Fruit fly (Drosophila melanogaster) whole organism, embryonic: ENCODE results near the gene Rbp1-like.

Experiments used
- BEAF-32 ChIP-seq: fragments of 200-800 bp; sonication (Bioruptor generic); optimal IDR thresholded peaks from 3 replicates; lab custom pipeline; 2017; ENCODE audit warnings: missing biosample characterization, missing genetic modification characterization, mild to moderate bottlenecking, moderate library complexity, missing genetic modification reagents
- CG11695 ChIP-seq: fragments of 200-800 bp; sonication (Bioruptor generic); IDR thresholded peaks from 3 replicates; pipeline ENCODE4 v1.3.6; 2022; ENCODE audit warnings: missing biosample characterization, missing genetic modification characterization
- CG12299 ChIP-seq: fragments of 200-800 bp; sonication (Bioruptor generic); optimal IDR thresholded peaks from 2 replicates; lab custom pipeline; 2018; ENCODE audit warnings: missing biosample characterization, mild to moderate bottlenecking, missing genetic modification characterization
- CG12769 ChIP-seq: fragments of 200-800 bp; sonication (Bioruptor generic); optimal IDR thresholded peaks from 2 replicates; lab custom pipeline; 2019; ENCODE audit warnings: missing biosample characterization, mild to moderate bottlenecking, missing genetic modification characterization, moderate library complexity
- CG13424 ChIP-seq: fragments of 200-800 bp; sonication (Bioruptor generic); optimal IDR thresholded peaks from 2 replicates; lab custom pipeline; 2019; ENCODE audit warnings: missing biosample characterization, mild to moderate bottlenecking, missing genetic modification characterization, moderate library complexity
- CG1647 ChIP-seq: fragments of 200-800 bp; sonication (Bioruptor generic); optimal IDR thresholded peaks from 3 replicates; lab custom pipeline; 2016; ENCODE audit warnings: missing biosample characterization, missing genetic modification characterization
- CG17802 ChIP-seq: fragments of 200-800 bp; sonication (Bioruptor generic); optimal IDR thresholded peaks from 2 replicates; lab custom pipeline; 2018; ENCODE audit warnings: missing biosample characterization, mild to moderate bottlenecking, missing genetic modification characterization, moderate library complexity
- CG1792 ChIP-seq: fragments of 200-800 bp; sonication (Bioruptor generic); optimal IDR thresholded peaks from 2 replicates; lab custom pipeline; 2016; ENCODE audit warnings: missing biosample characterization, missing genetic modification characterization
- CG18011 ChIP-seq: fragments of 200-800 bp; sonication (Bioruptor generic); optimal IDR thresholded peaks from 2 replicates; lab custom pipeline; 2017; ENCODE audit warnings: missing biosample characterization, missing genetic modification characterization, mild to moderate bottlenecking, moderate library complexity, missing genotype
- CG3163 ChIP-seq: fragments of 200-800 bp; sonication (Bioruptor generic); optimal IDR thresholded peaks from 3 replicates; lab custom pipeline; 2016; ENCODE audit warnings: missing biosample characterization, missing genetic modification characterization
- CG3281 ChIP-seq: fragments of 200-800 bp; sonication (Bioruptor generic); optimal IDR thresholded peaks from 3 replicates; lab custom pipeline; 2017; ENCODE audit warnings: missing biosample characterization, mild to moderate bottlenecking, missing genetic modification characterization
- CG3995 ChIP-seq: fragments of 200-800 bp; sonication (Bioruptor generic); optimal IDR thresholded peaks from 3 replicates; lab custom pipeline; 2016; ENCODE audit warnings: missing biosample characterization, missing genetic modification characterization
- CG4282 ChIP-seq: fragments of 200-800 bp; sonication (Bioruptor generic); optimal IDR thresholded peaks from 2 replicates; lab custom pipeline; 2016; ENCODE audit warnings: missing biosample characterization, missing genetic modification characterization
- CG4360 ChIP-seq: fragments of 200-800 bp; sonication (Bioruptor generic); IDR thresholded peaks from 2 replicates; pipeline ENCODE4 v1.3.6; 2022; ENCODE audit warnings: missing biosample characterization, missing genetic modification characterization
- CG4424 ChIP-seq: fragments of 200-800 bp; sonication (Bioruptor generic); optimal IDR thresholded peaks from 3 replicates; lab custom pipeline; 2016; ENCODE audit warnings: missing biosample characterization, missing genetic modification characterization
- CG5245 ChIP-seq: fragments of 200-800 bp; sonication (Bioruptor generic); optimal IDR thresholded peaks from 3 replicates; lab custom pipeline; 2016; ENCODE audit warnings: missing biosample characterization, missing genetic modification characterization
- CG5953 ChIP-seq: fragments of 200-800 bp; sonication (Bioruptor generic); IDR thresholded peaks from 2 replicates; pipeline ENCODE4 v1.3.6; 2022; ENCODE audit warnings: missing biosample characterization, missing genetic modification characterization
- CG6654 ChIP-seq: fragments of 200-800 bp; sonication (Bioruptor generic); optimal IDR thresholded peaks from 2 replicates; lab custom pipeline; 2017; ENCODE audit warnings: missing biosample characterization, mild to moderate bottlenecking, missing genetic modification characterization
- CG6813 ChIP-seq: fragments of 200-800 bp; sonication (Bioruptor generic); optimal IDR thresholded peaks from 2 replicates; lab custom pipeline; 2017; ENCODE audit warnings: missing biosample characterization, missing genetic modification characterization, mild to moderate bottlenecking, moderate library complexity, missing genetic modification reagents
- CG7271 ChIP-seq: fragments of 200-800 bp; sonication (Bioruptor generic); optimal IDR thresholded peaks from 2 replicates; lab custom pipeline; 2018; ENCODE audit warnings: missing biosample characterization, mild to moderate bottlenecking, missing genetic modification characterization, moderate library complexity
- CG9797 ChIP-seq: fragments of 200-800 bp; sonication (Bioruptor generic); optimal IDR thresholded peaks from 3 replicates; lab custom pipeline; 2018; ENCODE audit warnings: missing biosample characterization, mild to moderate bottlenecking, missing genetic modification characterization
- HmgZ ChIP-seq: fragments of 200-800 bp; sonication (Bioruptor generic); optimal IDR thresholded peaks from 2 replicates; lab custom pipeline; 2018; ENCODE audit warnings: missing biosample characterization, mild to moderate bottlenecking, missing genetic modification characterization
- Mes4 ChIP-seq: fragments of 200-800 bp; sonication (Bioruptor generic); optimal IDR thresholded peaks from 2 replicates; lab custom pipeline; 2016; ENCODE audit warnings: missing biosample characterization, missing genetic modification characterization
- Sin3A ChIP-seq: fragments of >200 bp; optimal IDR thresholded peaks from 2 replicates; lab custom pipeline; 2018
- ac ChIP-seq: fragments of 200-800 bp; sonication (Bioruptor generic); optimal IDR thresholded peaks from 3 replicates; lab custom pipeline; 2017; ENCODE audit warnings: missing biosample characterization, mild to moderate bottlenecking, missing genetic modification characterization
- corto ChIP-seq: fragments of 200-800 bp; sonication (Bioruptor generic); optimal IDR thresholded peaks from 2 replicates; lab custom pipeline; 2016; ENCODE audit warnings: missing biosample characterization, mild to moderate bottlenecking, missing genetic modification characterization, moderate library complexity
- crc ChIP-seq: fragments of 200-800 bp; sonication (Bioruptor generic); optimal IDR thresholded peaks from 2 replicates; lab custom pipeline; 2016; ENCODE audit warnings: missing biosample characterization, missing genetic modification characterization
- crol ChIP-seq: fragments of 200-800 bp; sonication (Bioruptor generic); IDR thresholded peaks from 2 replicates; pipeline ENCODE4 v1.3.6; 2022; ENCODE audit warnings: missing biosample characterization, missing genetic modification characterization
- crp ChIP-seq, 2 experiments: fragments of 200-800 bp; sonication (Bioruptor generic); optimal IDR thresholded peaks; 2 replicates in 1 of 2; 3 replicates in 1 of 2; lab custom pipeline; 2017; ENCODE audit warnings: missing biosample characterization in 2 of 2, missing genetic modification characterization in 2 of 2, mild to moderate bottlenecking in 1 of 2, moderate library complexity in 1 of 2
- dysf ChIP-seq: fragments of 200-800 bp; sonication (Bioruptor generic); IDR thresholded peaks from 3 replicates; pipeline ENCODE4 v1.3.6; 2022; ENCODE audit warnings: missing biosample characterization, missing genetic modification characterization
- fru ChIP-seq: fragments of >200 bp; optimal IDR thresholded peaks from 2 replicates; lab custom pipeline; 2017
- gfzf ChIP-seq: fragments of 200-800 bp; sonication (Bioruptor generic); optimal IDR thresholded peaks from 2 replicates; lab custom pipeline; 2016; ENCODE audit warnings: missing biosample characterization, mild to moderate bottlenecking, missing genetic modification characterization, moderate library complexity
- grau ChIP-seq: fragments of 200-800 bp; optimal IDR thresholded peaks from 3 replicates; lab custom pipeline; 2019; ENCODE audit warnings: missing biosample characterization, mild to moderate bottlenecking, missing genetic modification characterization, moderate library complexity
- jumu ChIP-seq: fragments of 200-800 bp; sonication (Bioruptor generic); optimal IDR thresholded peaks from 3 replicates; lab custom pipeline; 2016; ENCODE audit warnings: missing biosample characterization, missing genetic modification characterization
- ken ChIP-seq: fragments of 200-800 bp; sonication (Bioruptor generic); IDR thresholded peaks from 3 replicates; pipeline ENCODE4 v1.3.6; 2022; ENCODE audit warnings: missing biosample characterization, missing genetic modification characterization
- lola ChIP-seq, 3 experiments: fragments of >200 bp in 2 of 3; fragments of 200-800 bp in 1 of 3; sonication (Bioruptor generic) in 1 of 3; optimal IDR thresholded peaks; 2 replicates each; lab custom pipeline; 2017 to 2019; ENCODE audit warnings: missing biosample characterization in 3 of 3, missing genetic modification characterization in 3 of 3, mild to moderate bottlenecking in 1 of 3, moderate library complexity in 1 of 3
- lov ChIP-seq, 2 experiments: fragments of 200-800 bp in 1 of 2; fragments of >200 bp in 1 of 2; sonication (Bioruptor generic) in 1 of 2; IDR thresholded peaks in 1 of 2; optimal IDR thresholded peaks in 1 of 2; 2 replicates in 1 of 2; 3 replicates in 1 of 2; pipeline versions ENCODE4 v1.3.6 to Lab custom; 2017 to 2022; ENCODE audit warnings: missing biosample characterization in 1 of 2, missing genetic modification characterization in 1 of 2
- sc ChIP-seq, 3 experiments: fragments of >200 bp in 2 of 3; fragments of 200-800 bp in 1 of 3; sonication (Bioruptor generic) in 1 of 3; optimal IDR thresholded peaks; 2 replicates in 2 of 3; 3 replicates in 1 of 3; lab custom pipeline; 2017; ENCODE audit warnings: mild to moderate bottlenecking in 1 of 3, missing biosample characterization in 1 of 3, missing genetic modification characterization in 1 of 3, missing genetic modification reagents in 1 of 3
- seq ChIP-seq: fragments of 200-800 bp; sonication (Bioruptor generic); IDR thresholded peaks from 2 replicates; pipeline ENCODE4 v1.3.6; 2022; ENCODE audit warnings: missing biosample characterization, missing genetic modification characterization
- slp2 ChIP-seq: fragments of 200-800 bp; sonication (Bioruptor generic); optimal IDR thresholded peaks from 2 replicates; lab custom pipeline; 2016; ENCODE audit warnings: missing biosample characterization, missing genetic modification characterization
- tgo ChIP-seq: fragments of 200-800 bp; sonication (Bioruptor generic); IDR thresholded peaks from 3 replicates; pipeline ENCODE4 v1.3.6; 2022; ENCODE audit warnings: missing biosample characterization, missing genetic modification characterization
- tna ChIP-seq: fragments of 200-800 bp; sonication (Bioruptor generic); IDR thresholded peaks from 2 replicates; pipeline ENCODE4 v1.3.6; 2022; ENCODE audit warnings: missing biosample characterization, missing genetic modification characterization; ENCODE audit not compliant: partially characterized antibody
- trem ChIP-seq: fragments of 200-800 bp; optimal IDR thresholded peaks from 3 replicates; lab custom pipeline; 2019; ENCODE audit warnings: missing biosample characterization, mild to moderate bottlenecking, missing genetic modification characterization, moderate library complexity
- wdn ChIP-seq: fragments of 200-800 bp; sonication (Bioruptor generic); IDR thresholded peaks from 2 replicates; pipeline ENCODE4 v1.3.6; 2022; ENCODE audit warnings: missing biosample characterization, missing genetic modification characterization

Rbp1-like gene

DNA sequence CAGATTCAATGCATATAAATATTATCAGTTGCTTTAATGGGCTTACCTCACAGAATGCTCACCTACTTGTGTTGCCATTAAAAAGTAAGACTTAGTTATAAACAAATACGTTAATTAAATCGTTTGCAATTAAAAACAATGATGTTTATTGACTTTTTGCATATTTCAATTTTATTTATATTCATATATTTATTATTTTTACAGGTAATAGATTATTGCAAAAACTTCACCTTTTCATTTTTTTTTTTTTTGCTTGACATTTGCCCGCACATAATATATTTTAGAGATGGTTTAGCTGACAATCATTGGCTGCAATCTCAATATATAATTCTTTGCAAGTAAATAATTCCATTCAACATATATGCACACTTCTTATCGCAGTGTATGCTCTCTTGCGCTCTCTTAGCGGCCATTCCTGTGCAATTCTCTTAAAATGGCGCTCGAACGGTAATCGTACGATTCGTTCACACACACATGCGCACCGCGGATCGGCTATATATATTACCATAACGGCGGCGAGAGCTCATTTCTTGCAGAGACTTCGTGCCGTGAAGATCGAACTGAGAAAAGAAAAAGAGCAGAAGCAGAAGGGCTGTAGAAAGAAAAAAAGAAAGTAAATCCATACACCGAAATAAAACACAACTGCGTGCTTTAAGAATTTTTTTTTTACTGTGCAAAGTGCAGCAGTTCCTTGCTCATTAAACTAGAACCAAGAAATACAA is 11.9 kb upstream of the Rbp1-like start, which contains the start of gene Bcat (continued):
- peak; percentile 62 for TF ChIP-seq CG4424
- TF ChIP-seq fru (lab: Kevin White, UChicago) = no peak
- no peak for TF ChIP-seq ac (GFP tag; lab: Kevin White, UChicago)
- TF ChIP-seq tgo (GFP tag; lab: Robert Waterston, UW) = peak; percentile 65; the same call in 2 of the 3 replicates
- TF ChIP-seq CG4360 (GFP tag; lab: Robert Waterston, UW) = no peak
- no peak for TF ChIP-seq Sin3A (lab: Kevin White, UChicago)
- TF ChIP-seq crc (GFP tag; lab: Kevin White, UChicago) = peak; percentile 4
- TF ChIP-seq tna (GFP tag; lab: Robert Waterston, UW) = no peak
- no peak for TF ChIP-seq BEAF-32 (GFP tag; lab: Kevin White, UChicago)
- no peak for TF ChIP-seq CG1792 (GFP tag; lab: Kevin White, UChicago)
- TF ChIP-seq CG17802 = no peak
- no peak for TF ChIP-seq corto
- no peak for TF ChIP-seq CG12769 (tag; lab: Kevin White, UChicago)
- no peak for TF ChIP-seq CG4282 (GFP tag; lab: Kevin White, UChicago)
- TF ChIP-seq seq (GFP tag; lab: Robert Waterston, UW) = no peak; the same call in 1 of the 2 replicates
- TF ChIP-seq gfzf (GFP tag; lab: Kevin White, UChicago) = no peak
- peak; percentile 83 for TF ChIP-seq dysf (GFP tag; lab: Robert Waterston, UW)
- no peak for TF ChIP-seq CG1647 (GFP tag; lab: Kevin White, UChicago)
- TF ChIP-seq CG6813 (GFP tag; lab: Kevin White, UChicago) = peak; percentile 64
- TF ChIP-seq lov (optimal IDR thresholded peaks at IDR 0.05; lab: Kevin White, UChicago) = no peak
- TF ChIP-seq lov (GFP tag; IDR thresholded peaks at IDR 0.05; lab: Robert Waterston, UW) = 0 out of 3 replicates have a peak, but pooled peaks have one; percentile 10
- peak; percentile 7 for TF ChIP-seq trem
- TF ChIP-seq sc (optimal IDR thresholded peaks at IDR 0.05; lab: Kevin White, UChicago) = no peak
- peak; percentile 2 for TF ChIP-seq sc (GFP tag; optimal IDR thresholded peaks at IDR 0.05; lab: Kevin White, UChicago)
- peak; percentile 62; the same call in 2 of the 3 replicates for TF ChIP-seq CG11695 (GFP tag; lab: Robert Waterston, UW)
- TF ChIP-seq wdn (GFP tag; lab: Robert Waterston, UW) = 0 out of 2 replicates have a peak, but pooled peaks have one; percentile 15
- TF ChIP-seq CG3163 (GFP tag; lab: Kevin White, UChicago) = peak; percentile 96
- no peak for TF ChIP-seq ken (GFP tag; lab: Robert Waterston, UW)
- TF ChIP-seq slp2 = peak; percentile 23
- peak in 1 of 3 experiments; percentile 17 for TF ChIP-seq lola (GFP tag; optimal IDR thresholded peaks at IDR 0.05; lab: Kevin White, UChicago)
- peak; percentile 2 for TF ChIP-seq CG6654
- no peak for TF ChIP-seq CG9797
- no peak for TF ChIP-seq crol (GFP tag; lab: Robert Waterston, UW)
- TF ChIP-seq CG12299 (tag; lab: Kevin White, UChicago) = no peak
- TF ChIP-seq CG13424 (tag; lab: Kevin White, UChicago) = peak; percentile 81
- no peak for TF ChIP-seq CG3995
- TF ChIP-seq CG7271 = no peak
- peak; percentile 78 for TF ChIP-seq grau (tag; lab: Kevin White, UChicago)
- TF ChIP-seq jumu (GFP tag; lab: Kevin White, UChicago) = no peak
- no peak for TF ChIP-seq Mes4 (GFP tag; lab: Kevin White, UChicago)
- TF ChIP-seq CG3281 (GFP tag; lab: Kevin White, UChicago) = peak; percentile 85
- no peak for TF ChIP-seq HmgZ (tag; lab: Kevin White, UChicago)
- peak; percentile 32 for TF ChIP-seq CG18011 (GFP tag; lab: Kevin White, UChicago)
- TF ChIP-seq CG5245 (GFP tag; lab: Kevin White, UChicago) = no peak
- TF ChIP-seq CG5953 = no peak
- peak in 1 of 2 experiments; percentile 10 for TF ChIP-seq crp (GFP tag; optimal IDR thresholded peaks at IDR 0.05; lab: Kevin White, UChicago)
- TF ChIP-seq, all 482 proteins: peak for 242
